Worm (Caenorhabditis elegans): ENCODE measurements around the gene fbxa-169.

ce11 chrII:13664416-13664815 lies 16.1 kb downstream of the fbxa-169 start:
- TF ChIP-seq egl-27 (tag; optimal IDR thresholded peaks at IDR 0.05) (no peak), fkh-10 (GFP tag; optimal IDR thresholded peaks at IDR 0.05) (no peak), nhr-12 (tag; optimal IDR thresholded peaks at IDR 0.05) (no peak), lin-35 (GFP tag; optimal IDR thresholded peaks at IDR 0.05) (peak in 1 of 2 experiments; percentile 38), tlp-1 (tag; optimal IDR thresholded peaks at IDR 0.05) (no peak), lsy-2 (tag; optimal IDR thresholded peaks at IDR 0.05) (peak in 1 of 2 experiments; percentile 78), ceh-82 (tag; optimal IDR thresholded peaks at IDR 0.05) (no peak), lin-13 (GFP tag; optimal IDR thresholded peaks at IDR 0.05) (no peak), irx-1 (tag; optimal IDR thresholded peaks at IDR 0.05) (no peak), pax-3 (tag; optimal IDR thresholded peaks at IDR 0.05) (no peak), snu-23 (GFP tag; optimal IDR thresholded peaks at IDR 0.05) (no peak), ces-1 (GFP tag; optimal IDR thresholded peaks at IDR 0.05) (no peak), ztf-11 (tag; optimal IDR thresholded peaks at IDR 0.05) (no peak), nhr-11 (tag; optimal IDR thresholded peaks at IDR 0.05) (no peak)

All from whole organism, L1 larva.